Fruit fly (Drosophila melanogaster) whole organism, embryonic: ENCODE measurements around the gene CG1824.

ENCODE experiments used
- B-H2 ChIP-seq: fragments of 200-800 bp; sonication (Bioruptor generic); optimal IDR thresholded peaks from 2 replicates; lab custom pipeline; 2018; ENCODE audit warnings: missing biosample characterization, mild to moderate bottlenecking, missing genetic modification characterization
- BtbVII ChIP-seq: fragments of 200-800 bp; sonication (Bioruptor generic); optimal IDR thresholded peaks from 3 replicates; lab custom pipeline; 2017; ENCODE audit warnings: missing biosample characterization, mild to moderate bottlenecking, missing genetic modification characterization
- CG1024 ChIP-seq: fragments of 200-800 bp; sonication (Bioruptor generic); IDR thresholded peaks from 2 replicates; pipeline ENCODE4 v1.3.6; 2022; ENCODE audit warnings: missing biosample characterization, missing genetic modification characterization
- CG11247 ChIP-seq: fragments of 200-800 bp; sonication (Bioruptor generic); IDR thresholded peaks from 2 replicates; pipeline ENCODE4 v1.3.6; 2022; ENCODE audit warnings: missing biosample characterization, missing genetic modification characterization
- CG11695 ChIP-seq: fragments of 200-800 bp; sonication (Bioruptor generic); IDR thresholded peaks from 3 replicates; pipeline ENCODE4 v1.3.6; 2022; ENCODE audit warnings: missing biosample characterization, missing genetic modification characterization
- CG12942 ChIP-seq: fragments of 200-800 bp; sonication (Bioruptor generic); optimal IDR thresholded peaks from 3 replicates; lab custom pipeline; 2016; ENCODE audit warnings: missing biosample characterization, missing genetic modification characterization
- CG1603 ChIP-seq: fragments of 200-800 bp; sonication (Bioruptor generic); optimal IDR thresholded peaks from 2 replicates; lab custom pipeline; 2019; ENCODE audit warnings: missing biosample characterization, mild to moderate bottlenecking, missing genetic modification characterization, moderate library complexity
- CG3065 ChIP-seq: fragments of 200-800 bp; sonication (Bioruptor generic); optimal IDR thresholded peaks from 2 replicates; lab custom pipeline; 2016; ENCODE audit warnings: missing biosample characterization, missing genetic modification characterization
- CG32772 ChIP-seq: fragments of 200-800 bp; sonication (Bioruptor generic); IDR thresholded peaks from 2 replicates; pipeline ENCODE4 v1.3.6; 2022; ENCODE audit warnings: missing biosample characterization, missing genetic modification characterization
- CG3281 ChIP-seq: fragments of 200-800 bp; sonication (Bioruptor generic); optimal IDR thresholded peaks from 3 replicates; lab custom pipeline; 2017; ENCODE audit warnings: missing biosample characterization, mild to moderate bottlenecking, missing genetic modification characterization
- CG3726 ChIP-seq: fragments of 200-800 bp; sonication (Bioruptor generic); IDR thresholded peaks from 3 replicates; pipeline ENCODE4, ENCODE4 v1.3.6; 2022; ENCODE audit warnings: missing biosample characterization, missing genetic modification characterization
- CG4360 ChIP-seq: fragments of 200-800 bp; sonication (Bioruptor generic); IDR thresholded peaks from 2 replicates; pipeline ENCODE4 v1.3.6; 2022; ENCODE audit warnings: missing biosample characterization, missing genetic modification characterization
- CG4707 ChIP-seq: fragments of 200-800 bp; sonication (Bioruptor generic); optimal IDR thresholded peaks from 2 replicates; lab custom pipeline; 2018; ENCODE audit warnings: missing biosample characterization, mild to moderate bottlenecking, missing genetic modification characterization, moderate library complexity
- CG4730 ChIP-seq: fragments of 200-800 bp; sonication (Bioruptor generic); IDR thresholded peaks from 2 replicates; pipeline ENCODE4 v1.3.6; 2022; ENCODE audit warnings: missing biosample characterization, missing genetic modification characterization
- CG4820 ChIP-seq: fragments of 200-800 bp; sonication (Bioruptor generic); optimal IDR thresholded peaks from 3 replicates; lab custom pipeline; 2016; ENCODE audit warnings: missing biosample characterization, missing genetic modification characterization
- CG5180 ChIP-seq: fragments of 200-800 bp; sonication (Bioruptor generic); optimal IDR thresholded peaks from 3 replicates; lab custom pipeline; 2017; ENCODE audit warnings: missing biosample characterization, missing genetic modification characterization, mild to moderate bottlenecking, moderate library complexity, missing genetic modification reagents
- CG6654 ChIP-seq: fragments of 200-800 bp; sonication (Bioruptor generic); optimal IDR thresholded peaks from 2 replicates; lab custom pipeline; 2017; ENCODE audit warnings: missing biosample characterization, mild to moderate bottlenecking, missing genetic modification characterization
- CG8478 ChIP-seq: fragments of >200 bp; optimal IDR thresholded peaks from 2 replicates; lab custom pipeline; 2018
- CG8924 ChIP-seq: fragments of 200-800 bp; optimal IDR thresholded peaks from 3 replicates; lab custom pipeline; 2019; ENCODE audit warnings: missing biosample characterization, mild to moderate bottlenecking, missing genetic modification characterization, moderate library complexity
- CG9817 ChIP-seq: fragments of 200-800 bp; sonication (Bioruptor generic); optimal IDR thresholded peaks from 2 replicates; lab custom pipeline; 2018; ENCODE audit warnings: missing biosample characterization, mild to moderate bottlenecking, missing genetic modification characterization, moderate library complexity
- Dek ChIP-seq: fragments of 200-800 bp; sonication (Bioruptor generic); optimal IDR thresholded peaks from 3 replicates; lab custom pipeline; 2019; ENCODE audit warnings: missing biosample characterization, mild to moderate bottlenecking, missing genetic modification characterization, moderate library complexity
- Dip2 ChIP-seq: fragments of 200-800 bp; sonication (Bioruptor generic); IDR thresholded peaks from 2 replicates; pipeline ENCODE4 v1.3.6; 2022; ENCODE audit warnings: missing biosample characterization, missing genetic modification characterization
- Dll ChIP-seq: fragments of 200-800 bp; sonication (Bioruptor generic); IDR thresholded peaks from 4 replicates; pipeline ENCODE4 v1.3.6; 2022; ENCODE audit warnings: missing biosample characterization, missing genetic modification characterization; ENCODE audit not compliant: partially characterized antibody
- Dp ChIP-seq: fragments of 200-800 bp; sonication (Bioruptor generic); optimal IDR thresholded peaks from 2 replicates; lab custom pipeline; 2018; ENCODE audit warnings: missing biosample characterization, mild to moderate bottlenecking, missing genetic modification characterization, moderate library complexity
- HHEX ChIP-seq: fragments of 200-800 bp; sonication (Bioruptor generic); optimal IDR thresholded peaks from 3 replicates; lab custom pipeline; 2017; ENCODE audit warnings: missing biosample characterization, mild to moderate bottlenecking, missing genetic modification characterization, missing genetic modification reagents
- NfI ChIP-seq: fragments of 200-800 bp; sonication (Bioruptor generic); optimal IDR thresholded peaks from 3 replicates; lab custom pipeline; 2018; ENCODE audit warnings: missing biosample characterization, mild to moderate bottlenecking, missing genetic modification characterization, moderate library complexity
- Oaz ChIP-seq: fragments of 200-800 bp; sonication (Bioruptor generic); IDR thresholded peaks from 2 replicates; pipeline ENCODE4 v1.3.6; 2022; ENCODE audit warnings: missing biosample characterization, missing genetic modification characterization
- Sox102F ChIP-seq: fragments of 200-800 bp; sonication (Bioruptor generic); optimal IDR thresholded peaks from 2 replicates; lab custom pipeline; 2018; ENCODE audit warnings: missing biosample characterization, mild to moderate bottlenecking, missing genetic modification characterization, moderate library complexity
- Taf1 ChIP-seq: fragments of 200-800 bp; sonication (Bioruptor generic); IDR thresholded peaks from 2 replicates; pipeline ENCODE4 v1.3.6; 2022; ENCODE audit warnings: missing biosample characterization, missing genetic modification characterization
- ase ChIP-seq: fragments of 200-800 bp; sonication (Bioruptor generic); IDR thresholded peaks from 3 replicates; pipeline ENCODE4 v1.3.6; 2022; ENCODE audit warnings: missing biosample characterization, missing genetic modification characterization
- bbx ChIP-seq: fragments of 200-800 bp; sonication (Bioruptor generic); IDR thresholded peaks from 2 replicates; pipeline ENCODE4 v1.3.6; 2022; ENCODE audit warnings: missing biosample characterization, missing genetic modification characterization; ENCODE audit not compliant: partially characterized antibody
- corto ChIP-seq: fragments of 200-800 bp; sonication (Bioruptor generic); optimal IDR thresholded peaks from 2 replicates; lab custom pipeline; 2016; ENCODE audit warnings: missing biosample characterization, mild to moderate bottlenecking, missing genetic modification characterization, moderate library complexity
- dan ChIP-seq: fragments of 200-800 bp; sonication (Bioruptor generic); IDR thresholded peaks from 2 replicates; pipeline ENCODE4 v1.3.6; 2022; ENCODE audit warnings: missing biosample characterization, missing genetic modification characterization
- gro ChIP-seq: fragments of 200-800 bp; sonication (Bioruptor generic); optimal IDR thresholded peaks from 2 replicates; lab custom pipeline; 2016; ENCODE audit warnings: missing biosample characterization, missing genetic modification characterization
- gsb-n ChIP-seq: fragments of 200-800 bp; sonication (Bioruptor generic); optimal IDR thresholded peaks from 3 replicates; lab custom pipeline; 2018; ENCODE audit warnings: missing biosample characterization, mild to moderate bottlenecking, missing genetic modification characterization
- gt ChIP-seq: fragments of 200-800 bp; sonication (Bioruptor generic); IDR thresholded peaks from 2 replicates; pipeline ENCODE4 v1.3.6; 2022; ENCODE audit warnings: missing biosample characterization, missing genetic modification characterization
- hbn ChIP-seq: fragments of 200-800 bp; sonication (Bioruptor generic); IDR thresholded peaks from 2 replicates; pipeline ENCODE4 v1.3.6; 2022; ENCODE audit warnings: missing biosample characterization, missing genetic modification characterization; ENCODE audit not compliant: partially characterized antibody
- ind ChIP-seq: fragments of 200-800 bp; sonication (Bioruptor generic); optimal IDR thresholded peaks from 3 replicates; lab custom pipeline; 2016; ENCODE audit warnings: missing biosample characterization, missing genetic modification characterization
- jing ChIP-seq: fragments of 200-800 bp; sonication (Bioruptor generic); optimal IDR thresholded peaks from 2 replicates; lab custom pipeline; 2018; ENCODE audit warnings: missing biosample characterization, mild to moderate bottlenecking, missing genetic modification characterization
- kah ChIP-seq: fragments of 200-800 bp; sonication (Bioruptor generic); optimal IDR thresholded peaks from 2 replicates; lab custom pipeline; 2018; ENCODE audit warnings: missing biosample characterization, mild to moderate bottlenecking, missing genetic modification characterization
- knrl ChIP-seq: fragments of 200-800 bp; sonication (Bioruptor generic); IDR thresholded peaks from 3 replicates; pipeline ENCODE4 v1.3.6; 2022; ENCODE audit warnings: missing biosample characterization, missing genetic modification characterization; ENCODE audit not compliant: partially characterized antibody
- nmo ChIP-seq: fragments of 200-800 bp; sonication (Bioruptor generic); optimal IDR thresholded peaks from 2 replicates; lab custom pipeline; 2018; ENCODE audit warnings: missing biosample characterization, mild to moderate bottlenecking, missing genetic modification characterization, moderate library complexity
- p53 ChIP-seq: fragments of 200-800 bp; sonication (Bioruptor generic); optimal IDR thresholded peaks from 2 replicates; lab custom pipeline; 2016; ENCODE audit warnings: missing biosample characterization, missing genetic modification characterization
- ro ChIP-seq: fragments of 200-800 bp; sonication (Bioruptor generic); IDR thresholded peaks from 2 replicates; pipeline ENCODE4 v1.3.6; 2022; ENCODE audit warnings: missing biosample characterization, missing genetic modification characterization
- tin ChIP-seq: fragments of 200-800 bp; sonication (Bioruptor generic); optimal IDR thresholded peaks from 3 replicates; lab custom pipeline; 2016; ENCODE audit warnings: missing biosample characterization, missing genetic modification characterization
- twi ChIP-seq: fragments of 200-800 bp; optimal IDR thresholded peaks from 2 replicates; lab custom pipeline; 2019; ENCODE audit warnings: missing biosample characterization, mild to moderate bottlenecking, missing genetic modification characterization, moderate library complexity
- unc-4 ChIP-seq: fragments of 200-800 bp; sonication (Bioruptor generic); IDR thresholded peaks from 2 replicates; pipeline ENCODE4 v1.3.6; 2022; ENCODE audit warnings: missing biosample characterization, missing genetic modification characterization; ENCODE audit not compliant: partially characterized antibody
- zen2 ChIP-seq: fragments of 200-800 bp; sonication (Bioruptor generic); IDR thresholded peaks from 3 replicates; pipeline ENCODE4 v1.3.6; 2022; ENCODE audit warnings: missing biosample characterization, missing genetic modification characterization; ENCODE audit not compliant: partially characterized antibody

The CG1824 gene

DNA sequence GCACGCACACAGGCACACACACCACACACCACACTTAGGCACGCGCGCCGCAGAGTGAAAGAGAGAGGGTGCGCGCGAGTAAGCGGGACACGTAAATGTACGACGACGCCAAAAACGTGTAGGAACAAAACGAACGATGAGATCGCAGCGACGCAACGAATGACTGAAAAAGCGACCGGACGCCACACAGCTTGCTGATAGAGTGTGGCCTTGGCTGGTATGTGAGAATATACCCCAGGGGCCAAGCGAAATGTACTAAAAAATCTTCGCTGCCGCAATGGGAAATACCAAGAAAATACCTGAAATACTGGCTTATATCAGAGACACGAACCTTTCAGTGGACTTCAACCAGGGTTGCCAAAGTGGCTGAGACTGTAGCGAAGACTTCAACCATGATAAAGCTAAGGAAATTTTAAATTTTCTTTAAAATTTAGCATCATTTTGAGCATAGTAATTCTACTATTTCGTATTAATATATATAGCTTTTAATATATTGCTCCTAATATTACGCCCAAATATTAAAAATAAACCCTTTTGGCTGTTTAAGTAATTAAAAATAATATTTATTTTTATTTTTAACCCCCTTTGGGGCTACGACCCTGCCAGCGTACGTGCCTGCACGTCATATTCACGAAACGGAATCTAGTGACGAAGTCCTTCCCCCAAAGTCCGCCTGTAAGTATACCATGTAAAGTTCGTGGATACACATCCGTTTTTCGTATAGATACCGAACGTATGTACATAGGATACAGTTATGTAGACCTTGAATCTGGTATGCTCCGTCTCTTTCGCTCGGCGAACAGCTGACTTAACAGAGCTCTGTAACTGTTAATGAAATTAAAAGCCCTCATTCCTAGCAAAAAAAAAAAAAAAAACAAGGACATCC, 12.2 kb downstream of the CG1824 start, which contains the start of gene Pits (continued):
- TF ChIP-seq Dll (no peak), p53 (GFP tag; lab: Kevin White, UChicago) (peak; percentile 76), CG4707 (GFP tag; lab: Kevin White, UChicago) (peak; percentile 63), twi (tag; lab: Kevin White, UChicago) (peak; percentile 5), bbx (GFP tag; lab: Robert Waterston, UW) (peak; percentile 71), CG4730 (GFP tag; lab: Robert Waterston, UW) (0 out of 2 replicates have a peak, but pooled peaks have one; percentile 4), hbn (GFP tag; lab: Robert Waterston, UW) (0 out of 2 replicates have a peak, but pooled peaks have one; percentile 30), BtbVII (peak; percentile 59), NfI (GFP tag; lab: Kevin White, UChicago) (no peak), CG8478 (lab: Kevin White, UChicago) (no peak), gro (GFP tag; lab: Kevin White, UChicago) (peak; percentile 87), Sox102F (GFP tag; lab: Kevin White, UChicago) (peak; percentile 15), ro (GFP tag; lab: Robert Waterston, UW) (no peak), dan (GFP tag; lab: Robert Waterston, UW) (no peak), gt (no peak), CG3281 (GFP tag; lab: Kevin White, UChicago) (peak; percentile 2), CG1603 (tag; lab: Kevin White, UChicago) (peak; percentile 78), B-H2 (GFP tag; lab: Kevin White, UChicago) (peak; percentile 50), CG3726 (GFP tag; lab: Robert Waterston, UW) (no peak), CG4820 (GFP tag; lab: Kevin White, UChicago) (peak; percentile 12), tin (GFP tag; lab: Kevin White, UChicago) (peak; percentile 17), CG5180 (GFP tag; lab: Kevin White, UChicago) (peak; percentile 26), unc-4 (GFP tag; lab: Robert Waterston, UW) (peak; percentile 42), CG8924 (tag; lab: Kevin White, UChicago) (peak; percentile 74), CG4360 (GFP tag; lab: Robert Waterston, UW) (peak; percentile 35; the same call in 1 of the 2 replicates), nmo (GFP tag; lab: Kevin White, UChicago) (peak; percentile 54), CG32772 (GFP tag; lab: Robert Waterston, UW) (no peak), HHEX (GFP tag; lab: Kevin White, UChicago) (peak; percentile 56), Dp (GFP tag; lab: Kevin White, UChicago) (peak; percentile 58), Taf1 (GFP tag; lab: Robert Waterston, UW) (no peak), corto (GFP tag; lab: Kevin White, UChicago) (no peak), CG1024 (GFP tag; lab: Robert Waterston, UW) (no peak), Dip2 (no peak), ind (GFP tag; lab: Kevin White, UChicago) (no peak), ase (GFP tag; lab: Robert Waterston, UW) (no peak), CG12942 (GFP tag; lab: Kevin White, UChicago) (no peak), gsb-n (tag; lab: Kevin White, UChicago) (peak; percentile 16), Dek (peak; percentile 42), kah (GFP tag; lab: Kevin White, UChicago) (peak; percentile 6), Oaz (GFP tag; lab: Robert Waterston, UW) (peak; percentile 11; the same call in 1 of the 2 replicates), knrl (GFP tag; lab: Robert Waterston, UW) (peak; percentile 50; the same call in 1 of the 3 replicates), zen2 (GFP tag; lab: Robert Waterston, UW) (0 out of 3 replicates have a peak, but pooled peaks have one; percentile 31), CG11247 (GFP tag; lab: Robert Waterston, UW) (no peak), CG6654 (GFP tag; lab: Kevin White, UChicago) (no peak), CG3065 (no peak), CG9817 (tag; lab: Kevin White, UChicago) (peak; percentile 62), CG11695 (0 out of 3 replicates have a peak, but pooled peaks have one; percentile 7), jing (no peak)
